Worm (Caenorhabditis elegans) whole organism, L1 larva: Measurements from ENCODE around the gene Y49A3A.3.

Experiments
- C04F5.9 ChIP-seq: sonication (generic microtip); optimal IDR thresholded peaks from 2 replicates; lab custom pipeline; 2016; ENCODE audit warnings: missing genetic modification characterization, missing compliant biosample characterization
- C34B4.2 ChIP-seq: sonication (generic microtip); optimal IDR thresholded peaks from 2 replicates; lab custom pipeline; 2017; ENCODE audit warnings: mild to moderate bottlenecking, missing genetic modification characterization, missing compliant biosample characterization
- Y116A8C.19 ChIP-seq: sonication (generic microtip); optimal IDR thresholded peaks from 2 replicates; lab custom pipeline; 2016; ENCODE audit warnings: missing compliant biosample characterization, missing genetic modification characterization, borderline replicate concordance
- alr-1 ChIP-seq: fragments of 200-800 bp; sonication (Bioruptor generic); optimal IDR thresholded peaks from 2 replicates; lab custom pipeline; 2018; ENCODE audit warnings: borderline replicate concordance, mild to moderate bottlenecking, missing genetic modification characterization, missing compliant biosample characterization
- blmp-1 ChIP-seq: fragments of 150-350 bp; optimal IDR thresholded peaks from 2 replicates; lab custom pipeline; 2014; ENCODE audit warnings: missing biosample characterization, missing genetic modification characterization
- ceh-8 ChIP-seq: fragments of 200-800 bp; sonication (Bioruptor generic); optimal IDR thresholded peaks from 2 replicates; lab custom pipeline; 2018; ENCODE audit warnings: mild to moderate bottlenecking, missing genetic modification characterization, moderate library complexity, missing compliant biosample characterization
- ceh-82 ChIP-seq, 3 experiments: fragments of 150-350 bp in 1 of 3; sonication (generic microtip) in 2 of 3; optimal IDR thresholded peaks; 2 replicates each; lab custom pipeline; 2014 to 2017; ENCODE audit warnings: missing biosample characterization in 3 of 3, missing genetic modification characterization in 3 of 3
- ceh-88 ChIP-seq: fragments of 200-800 bp; sonication (Bioruptor generic); IDR thresholded peaks from 2 replicates; pipeline ENCODE4 v1.3.6; 2022; ENCODE audit warnings: missing genetic modification characterization, missing compliant biosample characterization
- ceh-90 ChIP-seq: sonication (generic microtip); optimal IDR thresholded peaks from 2 replicates; lab custom pipeline; 2016; ENCODE audit warnings: missing genetic modification characterization, missing compliant biosample characterization
- dpl-1 ChIP-seq, 3 experiments: fragments of 150-350 bp in 2 of 3; sonication (generic microtip) in 1 of 3; optimal IDR thresholded peaks; 2 replicates each; lab custom pipeline; 2014 to 2017; ENCODE audit warnings: missing biosample characterization in 3 of 3, missing genetic modification characterization in 3 of 3, missing genetic modification reagents in 3 of 3
- efl-1 ChIP-seq, 4 experiments: fragments of 150-350 bp; optimal IDR thresholded peaks in 3 of 4; peaks in 1 of 4; 1 replicate in 1 of 4; 2 replicates in 3 of 4; lab custom pipeline; 2014; ENCODE audit warnings: missing biosample characterization in 2 of 4, missing genetic modification characterization in 2 of 4, missing genetic modification reagents in 2 of 4
- egl-27 ChIP-seq, 2 experiments: fragments of 150-350 bp in 1 of 2; sonication (generic microtip); optimal IDR thresholded peaks; 3 replicates each; lab custom pipeline; 2017 to 2018; ENCODE audit warnings: missing biosample characterization in 2 of 2, missing genetic modification characterization in 2 of 2, missing genetic modification reagents in 2 of 2
- elt-2 ChIP-seq: sonication (generic microtip); optimal IDR thresholded peaks from 2 replicates; lab custom pipeline; 2016; ENCODE audit warnings: missing genetic modification characterization, mild to moderate bottlenecking, inconsistent platforms, missing compliant biosample characterization, missing genetic modification reagents
- ets-5 ChIP-seq: fragments of 200-800 bp; sonication (Bioruptor generic); IDR thresholded peaks from 2 replicates; pipeline ENCODE4 v1.3.6; 2022; ENCODE audit warnings: missing genetic modification characterization, missing compliant biosample characterization
- fkh-10 ChIP-seq: sonication (generic microtip); optimal IDR thresholded peaks from 2 replicates; lab custom pipeline; 2017; ENCODE audit warnings: missing biosample characterization, missing genetic modification reagents, missing genetic modification characterization
- hlh-17 ChIP-seq: fragments of 200-800 bp; sonication (Bioruptor generic); optimal IDR thresholded peaks from 2 replicates; lab custom pipeline; 2018; ENCODE audit warnings: missing genetic modification characterization, mild to moderate bottlenecking, missing compliant biosample characterization, moderate library complexity, borderline replicate concordance
- hlh-4 ChIP-seq: sonication (generic microtip); optimal IDR thresholded peaks from 2 replicates; lab custom pipeline; 2016; ENCODE audit warnings: mild to moderate bottlenecking, missing genetic modification characterization, missing compliant biosample characterization
- hpl-2 ChIP-seq: fragments of 150-350 bp; optimal IDR thresholded peaks from 2 replicates; lab custom pipeline; 2014; ENCODE audit warnings: missing biosample characterization, missing genetic modification reagents, missing genetic modification characterization
- isw-1 ChIP-seq: fragments of 200-800 bp; sonication (Bioruptor generic); IDR thresholded peaks from 2 replicates; pipeline ENCODE4 v1.3.6; 2022; ENCODE audit warnings: missing genetic modification characterization, missing compliant biosample characterization
- jun-1 ChIP-seq: fragments of 150-350 bp; optimal IDR thresholded peaks from 2 replicates; lab custom pipeline; 2014; ENCODE audit warnings: missing biosample characterization, missing genetic modification reagents, missing genetic modification characterization
- lin-14 ChIP-seq: fragments of 200-800 bp; sonication (Bioruptor generic); optimal IDR thresholded peaks from 2 replicates; lab custom pipeline; 2018; ENCODE audit warnings: mild to moderate bottlenecking, missing genetic modification characterization, moderate library complexity, missing compliant biosample characterization
- lin-35 ChIP-seq, 2 experiments: fragments of 150-350 bp; optimal IDR thresholded peaks; 2 replicates each; lab custom pipeline; 2014; ENCODE audit warnings: missing biosample characterization in 2 of 2, missing genetic modification characterization in 2 of 2, missing genetic modification reagents in 2 of 2
- lin-39 ChIP-seq: fragments of 150-350 bp; optimal IDR thresholded peaks from 2 replicates; lab custom pipeline; 2014; ENCODE audit warnings: missing biosample characterization, missing genetic modification reagents, missing genetic modification characterization
- lsy-2 ChIP-seq, 2 experiments: fragments of 150-350 bp; optimal IDR thresholded peaks; 2 replicates each; lab custom pipeline; 2014; ENCODE audit warnings: missing biosample characterization in 2 of 2, missing genetic modification characterization in 2 of 2
- mep-1 ChIP-seq: fragments of 150-350 bp; optimal IDR thresholded peaks from 2 replicates; lab custom pipeline; 2014; ENCODE audit warnings: missing biosample characterization, missing genetic modification characterization
- nhr-28 ChIP-seq: fragments of 150-350 bp; optimal IDR thresholded peaks from 2 replicates; lab custom pipeline; 2014; ENCODE audit warnings: missing biosample characterization, missing genetic modification characterization
- nhr-47 ChIP-seq: sonication (generic microtip); optimal IDR thresholded peaks from 2 replicates; lab custom pipeline; 2016; ENCODE audit warnings: mild to moderate bottlenecking, missing genetic modification characterization, moderate library complexity, missing compliant biosample characterization
- nhr-71 ChIP-seq: sonication (generic microtip); optimal IDR thresholded peaks from 2 replicates; lab custom pipeline; 2016; ENCODE audit warnings: mild to moderate bottlenecking, missing genetic modification characterization, moderate library complexity, missing compliant biosample characterization
- nhr-84 ChIP-seq: sonication (generic microtip); optimal IDR thresholded peaks from 2 replicates; lab custom pipeline; 2017; ENCODE audit warnings: missing biosample characterization, missing genetic modification characterization
- nhr-85 ChIP-seq: sonication (generic microtip); peaks from one replicate; lab custom pipeline; 2016; ENCODE audit warnings: missing genetic modification characterization, inconsistent platforms, missing compliant biosample characterization
- pag-3 ChIP-seq: sonication (generic microtip); optimal IDR thresholded peaks from 2 replicates; lab custom pipeline; 2017; ENCODE audit warnings: missing genetic modification characterization, mild to moderate bottlenecking, missing compliant biosample characterization, antibody characterized with exemption, borderline replicate concordance; ENCODE audit not compliant: insufficient read depth
- pax-3 ChIP-seq: fragments of 200-800 bp; sonication (Bioruptor generic); optimal IDR thresholded peaks from 2 replicates; lab custom pipeline; 2018; ENCODE audit warnings: mild to moderate bottlenecking, missing genetic modification characterization, moderate library complexity, missing compliant biosample characterization
- pqm-1 ChIP-seq: sonication (generic microtip); optimal IDR thresholded peaks from 3 replicates; lab custom pipeline; 2017; ENCODE audit warnings: missing biosample characterization, missing genetic modification characterization
- snu-23 ChIP-seq: sonication (generic microtip); optimal IDR thresholded peaks from 2 replicates; lab custom pipeline; 2016; ENCODE audit warnings: missing genetic modification characterization, missing compliant biosample characterization
- sox-4 ChIP-seq: sonication (generic microtip); optimal IDR thresholded peaks from 2 replicates; lab custom pipeline; 2016; ENCODE audit warnings: missing genetic modification characterization, missing compliant biosample characterization
- sptf-1 ChIP-seq: fragments of 150-350 bp; optimal IDR thresholded peaks from 2 replicates; lab custom pipeline; 2014; ENCODE audit warnings: missing biosample characterization, missing genetic modification characterization
- swsn-7 ChIP-seq: sonication (generic microtip); optimal IDR thresholded peaks from 2 replicates; lab custom pipeline; 2016; ENCODE audit warnings: missing genetic modification characterization, missing compliant biosample characterization
- tbx-2 ChIP-seq: sonication (generic microtip); optimal IDR thresholded peaks from 2 replicates; lab custom pipeline; 2016; ENCODE audit warnings: missing genetic modification characterization, missing compliant biosample characterization
- tlp-1 ChIP-seq: fragments of 150-350 bp; optimal IDR thresholded peaks from 2 replicates; lab custom pipeline; 2014; ENCODE audit warnings: missing biosample characterization, missing genetic modification characterization
- unc-62 ChIP-seq: fragments of 150-350 bp; optimal IDR thresholded peaks from 2 replicates; lab custom pipeline; 2014; ENCODE audit warnings: missing biosample characterization, missing genetic modification reagents, missing genetic modification characterization
- unc-86 ChIP-seq: sonication (generic microtip); optimal IDR thresholded peaks from 2 replicates; lab custom pipeline; 2016; ENCODE audit warnings: missing genetic modification characterization, missing compliant biosample characterization
- vab-15 ChIP-seq: sonication (generic microtip); optimal IDR thresholded peaks from 2 replicates; lab custom pipeline; 2017; ENCODE audit warnings: missing genotype, mild to moderate bottlenecking, missing genetic modification characterization, missing compliant biosample characterization
- xbp-1 ChIP-seq: sonication (generic microtip); optimal IDR thresholded peaks from 2 replicates; lab custom pipeline; 2016; ENCODE audit warnings: missing genetic modification characterization, missing compliant biosample characterization
- zag-1 ChIP-seq: fragments of 150-350 bp; optimal IDR thresholded peaks from 2 replicates; lab custom pipeline; 2014; ENCODE audit warnings: missing biosample characterization, missing genetic modification characterization
- zip-4 ChIP-seq: fragments of 200-800 bp; sonication (Bioruptor generic); optimal IDR thresholded peaks from 2 replicates; lab custom pipeline; 2018; ENCODE audit warnings: mild to moderate bottlenecking, missing genetic modification characterization, moderate library complexity, missing compliant biosample characterization
- ztf-11 ChIP-seq, 2 experiments: sonication (generic microtip); optimal IDR thresholded peaks; 2 replicates each; lab custom pipeline; 2016 to 2017; ENCODE audit warnings: missing genetic modification characterization in 2 of 2, missing biosample characterization in 1 of 2, missing compliant biosample characterization in 1 of 2

Y49A3A.3 gene

ce11 chrV:14361973-14362372, 7.8 kb downstream of the Y49A3A.3 start:
- TF ChIP-seq nhr-85 (no peak), zip-4 (no peak), unc-62 (no peak), lin-35 (GFP tag; optimal IDR thresholded peaks at IDR 0.05; lab: Kevin White, UChicago) (no peak), nhr-84 (tag; lab: Kevin White, UChicago) (no peak), C04F5.9 (tag; lab: Kevin White, UChicago) (no peak), lin-39 (tag; lab: Kevin White, UChicago) (no peak), mep-1 (no peak), tlp-1 (tag; lab: Kevin White, UChicago) (no peak), egl-27 (tag; optimal IDR thresholded peaks at IDR 0.05; lab: Kevin White, UChicago) (no peak), C34B4.2 (tag; lab: Kevin White, UChicago) (no peak), elt-2 (no peak), tbx-2 (tag; lab: Kevin White, UChicago) (no peak), sptf-1 (tag; lab: Kevin White, UChicago) (no peak), nhr-71 (tag; lab: Kevin White, UChicago) (no peak), ceh-90 (no peak), nhr-47 (tag; lab: Kevin White, UChicago) (no peak)

ce11 chrV:14364586-14365248, 10.5 kb downstream of the Y49A3A.3 start:
- TF ChIP-seq swsn-7 (tag; lab: Kevin White, UChicago) (no peak), Y116A8C.19 (no peak), alr-1 (no peak), lin-14 (GFP tag; lab: Kevin White, UChicago) (no peak), efl-1 (optimal IDR thresholded peaks at IDR 0.05; lab: Kevin White, UChicago) (no peak), efl-1 (GFP tag; optimal IDR thresholded peaks at IDR 0.05 in 1 of 2; lab: Kevin White, UChicago) (no peak), pag-3 (tag; lab: Kevin White, UChicago) (no peak), ceh-88 (no peak), ceh-8 (GFP tag; lab: Kevin White, UChicago) (no peak), xbp-1 (tag; lab: Kevin White, UChicago) (no peak), lsy-2 (tag; optimal IDR thresholded peaks at IDR 0.05; lab: Kevin White, UChicago) (no peak), mep-1 (no peak), ceh-82 (tag; optimal IDR thresholded peaks at IDR 0.05; lab: Kevin White, UChicago) (no peak), fkh-10 (GFP tag; lab: Kevin White, UChicago) (no peak)
- TF ChIP-seq, all 84 proteins: peak for 0

ce11 chrV:14366487-14366962, 12.3 kb downstream of the Y49A3A.3 start:
- TF ChIP-seq zag-1 (tag; lab: Kevin White, UChicago) = no peak
- TF ChIP-seq hpl-2 (GFP tag; lab: Kevin White, UChicago) = no peak
- no peak for TF ChIP-seq nhr-85
- peak; percentile 66 for TF ChIP-seq lin-14 (GFP tag; lab: Kevin White, UChicago)
- no peak for TF ChIP-seq blmp-1 (tag; lab: Kevin White, UChicago)
- no peak for TF ChIP-seq hlh-17 (GFP tag; lab: Kevin White, UChicago)
- TF ChIP-seq C34B4.2 (tag; lab: Kevin White, UChicago) = no peak
- TF ChIP-seq dpl-1 (GFP tag; optimal IDR thresholded peaks at IDR 0.05; lab: Kevin White, UChicago) = no peak
- peak; percentile 41 for TF ChIP-seq pax-3 (tag; lab: Kevin White, UChicago)
- no peak for TF ChIP-seq lin-39 (tag; lab: Kevin White, UChicago)
- TF ChIP-seq nhr-71 (tag; lab: Kevin White, UChicago) = no peak
- TF ChIP-seq alr-1 = no peak
- no peak for TF ChIP-seq elt-2
- TF ChIP-seq tlp-1 (tag; lab: Kevin White, UChicago) = no peak
- TF ChIP-seq nhr-28 (tag; lab: Kevin White, UChicago) = no peak
- TF ChIP-seq ets-5 (GFP tag; lab: Robert Waterston, UW) = no peak
- no peak for TF ChIP-seq isw-1 (GFP tag; lab: Robert Waterston, UW)
- TF ChIP-seq vab-15 (tag; lab: Kevin White, UChicago) = no peak
- no peak for TF ChIP-seq swsn-7 (tag; lab: Kevin White, UChicago)
- peak; percentile 66 for TF ChIP-seq fkh-10 (GFP tag; lab: Kevin White, UChicago)
- peak in 1 of 2 experiments; percentile 2 for TF ChIP-seq lin-35 (GFP tag; optimal IDR thresholded peaks at IDR 0.05; lab: Kevin White, UChicago)
- no peak for TF ChIP-seq snu-23 (GFP tag; lab: Kevin White, UChicago)
- TF ChIP-seq ceh-82 (tag; optimal IDR thresholded peaks at IDR 0.05; lab: Kevin White, UChicago) = peak in 1 of 3 experiments; percentile 18
- TF ChIP-seq sox-4 (tag; lab: Kevin White, UChicago) = no peak
- no peak for TF ChIP-seq ztf-11 (tag; optimal IDR thresholded peaks at IDR 0.05; lab: Kevin White, UChicago)
- no peak for TF ChIP-seq unc-86 (tag; lab: Kevin White, UChicago)
- TF ChIP-seq pqm-1 (tag; lab: Kevin White, UChicago) = no peak
- TF ChIP-seq hlh-4 (tag; lab: Kevin White, UChicago) = no peak
- peak; percentile 60 for TF ChIP-seq jun-1 (tag; lab: Kevin White, UChicago)
